Fruit fly (Drosophila melanogaster) whole organism, prepupa: Measurements from ENCODE around the gene ft.
A peak's percentile ranks its signal among the peaks of the same experiment; 100 is the strongest.

ENCODE experiments used
- Blimp-1 ChIP-seq: fragments of 200-800 bp; sonication (Bioruptor generic); optimal IDR thresholded peaks from 3 replicates; lab custom pipeline; 2017; ENCODE audit warnings: missing biosample characterization, missing genetic modification characterization, mild to moderate bottlenecking, moderate library complexity, missing genetic modification reagents
- CG10631 ChIP-seq: fragments of 200-800 bp; sonication (Bioruptor generic); optimal IDR thresholded peaks from 2 replicates; lab custom pipeline; 2016; ENCODE audit warnings: missing biosample characterization, missing genetic modification characterization
- CG10669 ChIP-seq: fragments of 200-800 bp; sonication (Bioruptor generic); optimal IDR thresholded peaks from 3 replicates; lab custom pipeline; 2018; ENCODE audit warnings: missing biosample characterization, mild to moderate bottlenecking, missing genetic modification characterization, moderate library complexity
- CG11294 ChIP-seq: fragments of 200-800 bp; sonication (Bioruptor generic); IDR thresholded peaks from 2 replicates; pipeline ENCODE4 v1.3.6; 2022; ENCODE audit warnings: missing biosample characterization, missing genetic modification characterization
- CG11762 ChIP-seq: fragments of 200-800 bp; sonication (Bioruptor generic); optimal IDR thresholded peaks from 3 replicates; lab custom pipeline; 2016; ENCODE audit warnings: missing biosample characterization, missing genetic modification characterization; ENCODE audit not compliant: insufficient read depth
- CG11902 ChIP-seq: fragments of 200-800 bp; sonication (Bioruptor generic); optimal IDR thresholded peaks from 3 replicates; lab custom pipeline; 2016; ENCODE audit warnings: missing biosample characterization, missing genetic modification characterization
- CG1621 ChIP-seq: fragments of 200-800 bp; sonication (Bioruptor generic); optimal IDR thresholded peaks from 3 replicates; lab custom pipeline; 2018; ENCODE audit warnings: missing biosample characterization, mild to moderate bottlenecking, missing genetic modification characterization
- CG16779 ChIP-seq: fragments of 200-800 bp; sonication (Bioruptor generic); optimal IDR thresholded peaks from 3 replicates; lab custom pipeline; 2017; ENCODE audit warnings: missing biosample characterization, mild to moderate bottlenecking, missing genetic modification characterization
- CG3032 ChIP-seq: fragments of 200-800 bp; optimal IDR thresholded peaks from 2 replicates; lab custom pipeline; 2019; ENCODE audit warnings: missing biosample characterization, mild to moderate bottlenecking, missing genetic modification characterization, moderate library complexity
- CG31627 ChIP-seq: fragments of 200-800 bp; sonication (Bioruptor generic); optimal IDR thresholded peaks from 3 replicates; lab custom pipeline; 2016; ENCODE audit warnings: missing biosample characterization, missing genetic modification characterization
- CG32006 ChIP-seq: fragments of 200-800 bp; sonication (Bioruptor generic); optimal IDR thresholded peaks from 3 replicates; lab custom pipeline; 2017; ENCODE audit warnings: missing biosample characterization, mild to moderate bottlenecking, missing genetic modification characterization
- CG34406 ChIP-seq: fragments of 200-800 bp; sonication (Bioruptor generic); optimal IDR thresholded peaks from 3 replicates; lab custom pipeline; 2016; ENCODE audit warnings: missing biosample characterization, missing genetic modification characterization
- CG3919 ChIP-seq: fragments of 200-800 bp; sonication (Bioruptor generic); optimal IDR thresholded peaks from 3 replicates; lab custom pipeline; 2016; ENCODE audit warnings: missing biosample characterization, missing genetic modification characterization
- CG4318 ChIP-seq: fragments of 200-800 bp; sonication (Bioruptor generic); optimal IDR thresholded peaks from 3 replicates; lab custom pipeline; 2017; ENCODE audit warnings: missing biosample characterization, mild to moderate bottlenecking, missing genetic modification characterization
- CG6163 ChIP-seq: fragments of 200-800 bp; sonication (Bioruptor generic); IDR thresholded peaks from 3 replicates; pipeline ENCODE4 v1.3.6; 2022; ENCODE audit warnings: missing biosample characterization, missing genetic modification characterization
- CG6276 ChIP-seq: fragments of 200-800 bp; sonication (Bioruptor generic); optimal IDR thresholded peaks from 2 replicates; lab custom pipeline; 2017; ENCODE audit warnings: missing biosample characterization, mild to moderate bottlenecking, missing genetic modification characterization
- CG6792 ChIP-seq: fragments of 200-800 bp; sonication (Bioruptor generic); optimal IDR thresholded peaks from 3 replicates; lab custom pipeline; 2016; ENCODE audit warnings: missing biosample characterization, missing genetic modification characterization
- CG6808 ChIP-seq: fragments of 200-800 bp; sonication (Bioruptor generic); optimal IDR thresholded peaks from 3 replicates; lab custom pipeline; 2017; ENCODE audit warnings: missing biosample characterization, missing genetic modification characterization, mild to moderate bottlenecking, moderate library complexity, missing genetic modification reagents
- CG7368 ChIP-seq: fragments of 200-800 bp; sonication (Bioruptor generic); optimal IDR thresholded peaks from 3 replicates; lab custom pipeline; 2016; ENCODE audit warnings: missing biosample characterization, missing genetic modification characterization
- CG8119 ChIP-seq: fragments of 200-800 bp; sonication (Bioruptor generic); IDR thresholded peaks from 3 replicates; pipeline ENCODE4 v1.3.6; 2022; ENCODE audit warnings: missing biosample characterization, missing genetic modification characterization
- CG8319 ChIP-seq: fragments of 200-800 bp; sonication (Bioruptor generic); optimal IDR thresholded peaks from 3 replicates; lab custom pipeline; 2016; ENCODE audit warnings: missing biosample characterization, missing genetic modification characterization
- CG9139 ChIP-seq: fragments of 200-800 bp; sonication (Bioruptor generic); optimal IDR thresholded peaks from 3 replicates; lab custom pipeline; 2017; ENCODE audit warnings: missing biosample characterization, mild to moderate bottlenecking, missing genetic modification characterization
- Eip75B ChIP-seq: fragments of 200-800 bp; sonication (Bioruptor generic); optimal IDR thresholded peaks from 3 replicates; lab custom pipeline; 2016; ENCODE audit warnings: missing biosample characterization, missing genetic modification characterization
- Eip78C ChIP-seq: fragments of 200-800 bp; sonication (Bioruptor generic); peaks from one replicate; lab custom pipeline; 2016; ENCODE audit warnings: missing biosample characterization, missing genetic modification characterization
- Eip93F ChIP-seq: fragments of 200-800 bp; sonication (Bioruptor generic); optimal IDR thresholded peaks from 2 replicates; lab custom pipeline; 2016; ENCODE audit warnings: missing biosample characterization, mild to moderate bottlenecking, missing genetic modification characterization
- Ets21C ChIP-seq: fragments of 200-800 bp; sonication (Bioruptor generic); optimal IDR thresholded peaks from 3 replicates; lab custom pipeline; 2016; ENCODE audit warnings: missing biosample characterization, missing genetic modification characterization
- Gug ChIP-seq: fragments of 200-800 bp; sonication (Bioruptor generic); IDR thresholded peaks from 2 replicates; pipeline ENCODE4 v1.3.6; 2022; ENCODE audit warnings: missing biosample characterization, missing genetic modification characterization
- Hr38 ChIP-seq: sonication (Bioruptor generic); optimal IDR thresholded peaks from 2 replicates; lab custom pipeline; 2016; ENCODE audit warnings: missing biosample characterization, missing genetic modification characterization
- Hr4 ChIP-seq: fragments of 200-800 bp; sonication (Bioruptor generic); optimal IDR thresholded peaks from 3 replicates; lab custom pipeline; 2016; ENCODE audit warnings: missing biosample characterization, missing genetic modification characterization
- OdsH ChIP-seq: fragments of 200-800 bp; sonication (Bioruptor generic); optimal IDR thresholded peaks from 3 replicates; lab custom pipeline; 2016; ENCODE audit warnings: missing biosample characterization, missing genetic modification characterization
- Sox102F ChIP-seq: fragments of 200-800 bp; sonication (Bioruptor generic); optimal IDR thresholded peaks from 2 replicates; lab custom pipeline; 2016; ENCODE audit warnings: missing biosample characterization, mild to moderate bottlenecking, missing genetic modification characterization
- Sox14 ChIP-seq: fragments of 200-800 bp; sonication (Bioruptor generic); optimal IDR thresholded peaks from 3 replicates; lab custom pipeline; 2016; ENCODE audit warnings: missing biosample characterization, missing genetic modification characterization
- Sox15 ChIP-seq: fragments of 200-800 bp; sonication (Bioruptor generic); optimal IDR thresholded peaks from 3 replicates; lab custom pipeline; 2016; ENCODE audit warnings: missing biosample characterization, missing genetic modification characterization
- achi ChIP-seq: fragments of 200-800 bp; sonication (Bioruptor generic); optimal IDR thresholded peaks from 3 replicates; lab custom pipeline; 2016; ENCODE audit warnings: missing biosample characterization, missing genetic modification characterization
- acj6 ChIP-seq: fragments of 200-800 bp; sonication (Bioruptor generic); optimal IDR thresholded peaks from 3 replicates; lab custom pipeline; 2016; ENCODE audit warnings: missing biosample characterization, missing genetic modification characterization
- cyc ChIP-seq: fragments of 200-800 bp; sonication (Bioruptor generic); optimal IDR thresholded peaks from 3 replicates; lab custom pipeline; 2016; ENCODE audit warnings: missing biosample characterization, missing genetic modification characterization
- dac ChIP-seq: fragments of 200-800 bp; sonication (Bioruptor generic); optimal IDR thresholded peaks from 2 replicates; lab custom pipeline; 2017; ENCODE audit warnings: missing biosample characterization, mild to moderate bottlenecking, missing genetic modification characterization
- eg ChIP-seq: fragments of 200-800 bp; sonication (Bioruptor generic); IDR thresholded peaks from 3 replicates; pipeline ENCODE4 v1.3.6; 2022; ENCODE audit warnings: missing biosample characterization, missing genetic modification characterization
- esn ChIP-seq: fragments of 200-800 bp; sonication (Bioruptor generic); optimal IDR thresholded peaks from 2 replicates; lab custom pipeline; 2016; ENCODE audit warnings: missing biosample characterization, mild to moderate bottlenecking, missing genetic modification characterization, moderate library complexity
- fd85E ChIP-seq: fragments of 200-800 bp; sonication (Bioruptor generic); optimal IDR thresholded peaks from 3 replicates; lab custom pipeline; 2016; ENCODE audit warnings: missing biosample characterization, missing genetic modification characterization
- fkh ChIP-seq: fragments of 200-800 bp; sonication (Bioruptor generic); optimal IDR thresholded peaks from 3 replicates; lab custom pipeline; 2017; ENCODE audit warnings: missing biosample characterization, mild to moderate bottlenecking, missing genetic modification characterization, moderate library complexity
- lz ChIP-seq: fragments of 200-800 bp; sonication (Bioruptor generic); optimal IDR thresholded peaks from 3 replicates; lab custom pipeline; 2016; ENCODE audit warnings: missing biosample characterization, missing genetic modification characterization
- net ChIP-seq: fragments of 200-800 bp; sonication (Bioruptor generic); optimal IDR thresholded peaks from 3 replicates; lab custom pipeline; 2016; ENCODE audit warnings: missing biosample characterization, missing genetic modification characterization
- pdm3 ChIP-seq: fragments of 200-800 bp; sonication (Bioruptor generic); optimal IDR thresholded peaks from 3 replicates; lab custom pipeline; 2016; ENCODE audit warnings: missing biosample characterization, missing genetic modification characterization
- salr ChIP-seq, 2 experiments: fragments of 200-800 bp; sonication (Bioruptor generic); optimal IDR thresholded peaks; 3 replicates each; lab custom pipeline; 2016 to 2018; ENCODE audit warnings: missing biosample characterization in 2 of 2, missing genetic modification characterization in 2 of 2, mild to moderate bottlenecking in 1 of 2
- ss ChIP-seq, 2 experiments: fragments of 200-800 bp; sonication (Bioruptor generic); optimal IDR thresholded peaks; 2 replicates in 1 of 2; 3 replicates in 1 of 2; lab custom pipeline; 2017 to 2018; ENCODE audit warnings: mild to moderate bottlenecking in 2 of 2, missing biosample characterization in 2 of 2, missing genetic modification characterization in 2 of 2, moderate library complexity in 1 of 2
- topi ChIP-seq: fragments of 200-800 bp; sonication (Bioruptor generic); optimal IDR thresholded peaks from 3 replicates; lab custom pipeline; 2016; ENCODE audit warnings: missing biosample characterization, missing genetic modification characterization
- vri ChIP-seq: fragments of 200-800 bp; sonication (Bioruptor generic); optimal IDR thresholded peaks from 3 replicates; lab custom pipeline; 2016; ENCODE audit warnings: missing biosample characterization, mild to moderate bottlenecking, missing genetic modification characterization

The ft gene

DNA sequence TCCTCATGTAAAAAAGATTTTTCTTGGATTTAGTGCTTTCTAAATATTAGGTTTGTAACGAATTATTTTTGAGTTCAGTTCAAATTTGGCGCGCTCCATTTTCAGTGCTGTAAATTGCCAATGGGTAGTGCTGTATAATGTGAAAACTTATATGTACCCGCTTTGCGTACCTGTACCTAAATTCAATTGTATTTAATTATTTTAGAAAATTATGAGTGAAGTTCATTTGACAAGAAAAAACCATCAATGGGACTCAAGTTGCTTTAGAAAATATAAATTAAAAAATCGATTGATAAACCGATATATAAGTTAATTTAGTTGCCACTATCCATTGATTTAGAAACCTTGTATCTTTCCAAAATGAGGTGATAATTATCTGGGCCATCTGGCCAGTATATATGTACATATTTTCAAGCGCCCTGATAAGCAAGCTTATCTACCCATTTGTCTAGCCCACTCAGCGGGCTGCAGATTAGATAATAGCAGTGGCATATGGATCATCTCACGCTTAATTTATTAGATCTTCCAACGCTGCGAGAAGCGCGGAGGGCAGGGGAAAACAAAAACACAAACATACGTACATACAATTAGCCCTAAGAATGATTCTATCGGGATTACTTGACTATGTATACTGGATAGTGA is 2.7 kb upstream of the ft start (continued):
- TF ChIP-seq ss (GFP tag; optimal IDR thresholded peaks at IDR 0.05; lab: Kevin White, UChicago) (no peak), Sox14 (GFP tag; lab: Kevin White, UChicago) (peak; percentile 46), Ets21C (GFP tag; lab: Kevin White, UChicago) (peak; percentile 11), CG10669 (GFP tag; lab: Kevin White, UChicago) (peak; percentile 8), net (GFP tag; lab: Kevin White, UChicago) (no peak), CG6792 (no peak), CG9139 (no peak), CG6808 (GFP tag; lab: Kevin White, UChicago) (no peak)

DNA sequence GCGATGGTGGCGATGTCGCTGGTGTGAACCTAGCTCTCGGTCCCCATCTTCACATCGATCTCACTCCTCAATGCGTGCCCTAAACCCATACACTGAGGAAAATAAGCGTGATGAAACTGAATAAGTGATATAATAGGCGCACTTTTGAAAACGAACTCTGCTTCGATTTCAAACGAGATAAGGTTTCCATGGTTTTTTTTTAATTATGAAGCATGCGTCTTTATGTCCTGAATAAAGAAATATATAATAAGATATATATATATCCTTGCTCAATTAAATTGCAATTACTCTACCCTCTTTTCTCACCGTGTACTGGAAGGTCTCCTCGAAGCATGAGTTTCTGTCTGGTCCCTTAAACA is 1.3 kb upstream of the ft start:
- TF ChIP-seq CG6792 (peak; percentile 80), CG32006 (peak; percentile 78), CG4318 (GFP tag; lab: Kevin White, UChicago) (peak; percentile 67), lz (GFP tag; lab: Kevin White, UChicago) (peak; percentile 70), Eip93F (peak; percentile 59), OdsH (GFP tag; lab: Kevin White, UChicago) (peak; percentile 85), CG1621 (tag; lab: Kevin White, UChicago) (peak; percentile 79), CG7368 (GFP tag; lab: Kevin White, UChicago) (peak; percentile 62), salr (GFP tag; optimal IDR thresholded peaks at IDR 0.05; lab: Kevin White, UChicago) (peak; percentile 83 to 87), vri (GFP tag; lab: Kevin White, UChicago) (peak; percentile 72), Sox14 (GFP tag; lab: Kevin White, UChicago) (peak; percentile 77), CG34406 (GFP tag; lab: Kevin White, UChicago) (peak; percentile 83), Eip75B (GFP tag; lab: Kevin White, UChicago) (peak; percentile 79), dac (GFP tag; lab: Kevin White, UChicago) (peak; percentile 14), achi (peak; percentile 89), CG6276 (GFP tag; lab: Kevin White, UChicago) (peak; percentile 60), Hr38 (GFP tag; lab: Kevin White, UChicago) (no peak), Sox15 (GFP tag; lab: Kevin White, UChicago) (peak; percentile 60), cyc (GFP tag; lab: Kevin White, UChicago) (peak; percentile 75), CG6808 (GFP tag; lab: Kevin White, UChicago) (peak; percentile 93), eg (GFP tag; lab: Robert Waterston, UW) (peak; percentile 69), CG8119 (peak; percentile 69), CG16779 (tag; lab: Kevin White, UChicago) (peak; percentile 77), CG31627 (GFP tag; lab: Kevin White, UChicago) (peak; percentile 67), CG11902 (GFP tag; lab: Kevin White, UChicago) (peak; percentile 60), Sox102F (GFP tag; lab: Kevin White, UChicago) (peak; percentile 81), CG3032 (tag; lab: Kevin White, UChicago) (peak; percentile 94), pdm3 (GFP tag; lab: Kevin White, UChicago) (peak; percentile 67), esn (GFP tag; lab: Kevin White, UChicago) (peak; percentile 78), CG11294 (0 out of 2 replicates have a peak, but pooled peaks have one; percentile 19), Blimp-1 (GFP tag; lab: Kevin White, UChicago) (peak; percentile 58), CG6163 (peak; percentile 88), CG8319 (GFP tag; lab: Kevin White, UChicago) (peak; percentile 66), CG10631 (GFP tag; lab: Kevin White, UChicago) (peak; percentile 92), CG9139 (peak; percentile 89), ss (GFP tag; optimal IDR thresholded peaks at IDR 0.05; lab: Kevin White, UChicago) (peak; percentile 91 to 93), fkh (GFP tag; lab: Kevin White, UChicago) (no peak), CG3919 (peak; percentile 90), CG11762 (GFP tag; lab: Kevin White, UChicago) (peak; percentile 68), topi (GFP tag; lab: Kevin White, UChicago) (peak; percentile 79), net (GFP tag; lab: Kevin White, UChicago) (peak; percentile 75), fd85E (GFP tag; lab: Kevin White, UChicago) (no peak), acj6 (peak; percentile 89), Gug (GFP tag; lab: Robert Waterston, UW) (no peak), Hr4 (GFP tag; lab: Kevin White, UChicago) (peak; percentile 32), Eip78C (GFP tag; lab: Kevin White, UChicago) (peak; percentile 95)
